Worm (Caenorhabditis elegans) whole organism, L1 larva: ENCODE measurements around the gene EGAP1.5.

ENCODE experiments used
- C16A3.4 ChIP-seq: fragments of 150-350 bp; optimal IDR thresholded peaks from 2 replicates; lab custom pipeline; 2014; ENCODE audit warnings: missing biosample characterization, missing genetic modification characterization
- alr-1 ChIP-seq: fragments of 200-800 bp; sonication (Bioruptor generic); optimal IDR thresholded peaks from 2 replicates; lab custom pipeline; 2018; ENCODE audit warnings: borderline replicate concordance, mild to moderate bottlenecking, missing genetic modification characterization, missing compliant biosample characterization
- aly-2 ChIP-seq: fragments of 150-350 bp; optimal IDR thresholded peaks from 2 replicates; lab custom pipeline; 2014; ENCODE audit warnings: missing biosample characterization, missing genetic modification characterization
- ama-1 ChIP-seq: fragments of 150-350 bp; optimal IDR thresholded peaks from 2 replicates; lab custom pipeline; 2014
- ceh-82 ChIP-seq, 3 experiments: fragments of 150-350 bp in 1 of 3; sonication (generic microtip) in 2 of 3; optimal IDR thresholded peaks; 2 replicates each; lab custom pipeline; 2014 to 2017; ENCODE audit warnings: missing biosample characterization in 3 of 3, missing genetic modification characterization in 3 of 3
- ceh-88 ChIP-seq: fragments of 200-800 bp; sonication (Bioruptor generic); IDR thresholded peaks from 2 replicates; pipeline ENCODE4 v1.3.6; 2022; ENCODE audit warnings: missing genetic modification characterization, missing compliant biosample characterization
- dpl-1 ChIP-seq, 3 experiments: fragments of 150-350 bp in 2 of 3; sonication (generic microtip) in 1 of 3; optimal IDR thresholded peaks; 2 replicates each; lab custom pipeline; 2014 to 2017; ENCODE audit warnings: missing biosample characterization in 3 of 3, missing genetic modification characterization in 3 of 3, missing genetic modification reagents in 3 of 3
- dsc-1 ChIP-seq: sonication (generic microtip); optimal IDR thresholded peaks from 2 replicates; lab custom pipeline; 2016; ENCODE audit warnings: mild to moderate bottlenecking, missing genetic modification characterization, missing compliant biosample characterization
- efl-1 ChIP-seq, 4 experiments: fragments of 150-350 bp; optimal IDR thresholded peaks in 3 of 4; peaks in 1 of 4; 1 replicate in 1 of 4; 2 replicates in 3 of 4; lab custom pipeline; 2014; ENCODE audit warnings: missing biosample characterization in 2 of 4, missing genetic modification characterization in 2 of 4, missing genetic modification reagents in 2 of 4
- egl-27 ChIP-seq, 2 experiments: fragments of 150-350 bp in 1 of 2; sonication (generic microtip); optimal IDR thresholded peaks; 3 replicates each; lab custom pipeline; 2017 to 2018; ENCODE audit warnings: missing biosample characterization in 2 of 2, missing genetic modification characterization in 2 of 2, missing genetic modification reagents in 2 of 2
- elt-2 ChIP-seq: sonication (generic microtip); optimal IDR thresholded peaks from 2 replicates; lab custom pipeline; 2016; ENCODE audit warnings: missing genetic modification characterization, mild to moderate bottlenecking, inconsistent platforms, missing compliant biosample characterization, missing genetic modification reagents
- ets-5 ChIP-seq: fragments of 200-800 bp; sonication (Bioruptor generic); IDR thresholded peaks from 2 replicates; pipeline ENCODE4 v1.3.6; 2022; ENCODE audit warnings: missing genetic modification characterization, missing compliant biosample characterization
- fkh-10 ChIP-seq: sonication (generic microtip); optimal IDR thresholded peaks from 2 replicates; lab custom pipeline; 2017; ENCODE audit warnings: missing biosample characterization, missing genetic modification reagents, missing genetic modification characterization
- hpl-2 ChIP-seq: fragments of 150-350 bp; optimal IDR thresholded peaks from 2 replicates; lab custom pipeline; 2014; ENCODE audit warnings: missing biosample characterization, missing genetic modification reagents, missing genetic modification characterization
- irx-1 ChIP-seq: sonication (generic microtip); optimal IDR thresholded peaks from 2 replicates; lab custom pipeline; 2016; ENCODE audit warnings: missing genetic modification characterization, missing compliant biosample characterization
- lin-13 ChIP-seq: fragments of 150-350 bp; optimal IDR thresholded peaks from 2 replicates; lab custom pipeline; 2014; ENCODE audit warnings: missing biosample characterization, missing genetic modification reagents, missing genetic modification characterization
- lin-14 ChIP-seq: fragments of 200-800 bp; sonication (Bioruptor generic); optimal IDR thresholded peaks from 2 replicates; lab custom pipeline; 2018; ENCODE audit warnings: mild to moderate bottlenecking, missing genetic modification characterization, moderate library complexity, missing compliant biosample characterization
- lir-3 ChIP-seq: sonication (generic microtip); optimal IDR thresholded peaks from 2 replicates; lab custom pipeline; 2016; ENCODE audit warnings: mild to moderate bottlenecking, missing genetic modification characterization, moderate library complexity, missing compliant biosample characterization; ENCODE audit not compliant: poor library complexity
- lsy-2 ChIP-seq, 2 experiments: fragments of 150-350 bp; optimal IDR thresholded peaks; 2 replicates each; lab custom pipeline; 2014; ENCODE audit warnings: missing biosample characterization in 2 of 2, missing genetic modification characterization in 2 of 2
- mab-9 ChIP-seq: fragments of 200-800 bp; sonication (Bioruptor generic); IDR thresholded peaks from 2 replicates; pipeline ENCODE4 v1.3.6; 2022; ENCODE audit warnings: missing genetic modification reagents, missing genetic modification characterization, missing compliant biosample characterization
- mdl-1 ChIP-seq, 2 experiments: fragments of 150-350 bp; optimal IDR thresholded peaks; 2 replicates each; lab custom pipeline; 2014 to 2017; ENCODE audit warnings: missing biosample characterization in 2 of 2, missing genetic modification characterization in 2 of 2, inconsistent platforms in 1 of 2
- mep-1 ChIP-seq: fragments of 150-350 bp; optimal IDR thresholded peaks from 2 replicates; lab custom pipeline; 2014; ENCODE audit warnings: missing biosample characterization, missing genetic modification characterization
- nhr-19 ChIP-seq: fragments of 200-800 bp; sonication (Bioruptor generic); conservative IDR thresholded peaks from 2 replicates; pipeline ENCODE4 v1.3.6; 2022; ENCODE audit warnings: missing genetic modification characterization, missing compliant biosample characterization
- nhr-20 ChIP-seq: sonication (generic microtip); optimal IDR thresholded peaks from 2 replicates; lab custom pipeline; 2016; ENCODE audit warnings: mild to moderate bottlenecking, missing genetic modification characterization, missing compliant biosample characterization
- nhr-237 ChIP-seq: fragments of 150-350 bp; optimal IDR thresholded peaks from 2 replicates; lab custom pipeline; 2014; ENCODE audit warnings: missing biosample characterization, missing genetic modification characterization
- nhr-28 ChIP-seq: fragments of 150-350 bp; optimal IDR thresholded peaks from 2 replicates; lab custom pipeline; 2014; ENCODE audit warnings: missing biosample characterization, missing genetic modification characterization
- nhr-47 ChIP-seq: sonication (generic microtip); optimal IDR thresholded peaks from 2 replicates; lab custom pipeline; 2016; ENCODE audit warnings: mild to moderate bottlenecking, missing genetic modification characterization, moderate library complexity, missing compliant biosample characterization
- nhr-71 ChIP-seq: sonication (generic microtip); optimal IDR thresholded peaks from 2 replicates; lab custom pipeline; 2016; ENCODE audit warnings: mild to moderate bottlenecking, missing genetic modification characterization, moderate library complexity, missing compliant biosample characterization
- nhr-76 ChIP-seq: sonication (generic microtip); optimal IDR thresholded peaks from 2 replicates; lab custom pipeline; 2017; ENCODE audit warnings: missing biosample characterization, missing genetic modification characterization
- nhr-77 ChIP-seq: fragments of 150-350 bp; optimal IDR thresholded peaks from 2 replicates; lab custom pipeline; 2014; ENCODE audit warnings: missing biosample characterization, missing genetic modification characterization
- nhr-84 ChIP-seq: sonication (generic microtip); optimal IDR thresholded peaks from 2 replicates; lab custom pipeline; 2017; ENCODE audit warnings: missing biosample characterization, missing genetic modification characterization
- pag-3 ChIP-seq: sonication (generic microtip); optimal IDR thresholded peaks from 2 replicates; lab custom pipeline; 2017; ENCODE audit warnings: missing genetic modification characterization, mild to moderate bottlenecking, missing compliant biosample characterization, antibody characterized with exemption, borderline replicate concordance; ENCODE audit not compliant: insufficient read depth
- rnt-1 ChIP-seq: sonication (generic microtip); optimal IDR thresholded peaks from 2 replicates; lab custom pipeline; 2016; ENCODE audit warnings: mild to moderate bottlenecking, missing genetic modification characterization, moderate library complexity, missing compliant biosample characterization
- snu-23 ChIP-seq: sonication (generic microtip); optimal IDR thresholded peaks from 2 replicates; lab custom pipeline; 2016; ENCODE audit warnings: missing genetic modification characterization, missing compliant biosample characterization
- sup-37 ChIP-seq: fragments of 200-800 bp; sonication (Bioruptor generic); optimal IDR thresholded peaks from 2 replicates; lab custom pipeline; 2018; ENCODE audit warnings: mild to moderate bottlenecking, missing genetic modification characterization, missing compliant biosample characterization
- swsn-7 ChIP-seq: sonication (generic microtip); optimal IDR thresholded peaks from 2 replicates; lab custom pipeline; 2016; ENCODE audit warnings: missing genetic modification characterization, missing compliant biosample characterization
- tbx-2 ChIP-seq: sonication (generic microtip); optimal IDR thresholded peaks from 2 replicates; lab custom pipeline; 2016; ENCODE audit warnings: missing genetic modification characterization, missing compliant biosample characterization
- tlp-1 ChIP-seq: fragments of 150-350 bp; optimal IDR thresholded peaks from 2 replicates; lab custom pipeline; 2014; ENCODE audit warnings: missing biosample characterization, missing genetic modification characterization
- unc-130 ChIP-seq: fragments of 150-350 bp; optimal IDR thresholded peaks from 2 replicates; lab custom pipeline; 2017; ENCODE audit warnings: missing biosample characterization, missing genetic modification characterization, inconsistent platforms
- unc-62 ChIP-seq: fragments of 150-350 bp; optimal IDR thresholded peaks from 2 replicates; lab custom pipeline; 2014; ENCODE audit warnings: missing biosample characterization, missing genetic modification reagents, missing genetic modification characterization
- unc-98 ChIP-seq: fragments of 200-800 bp; sonication (Bioruptor generic); IDR thresholded peaks from 2 replicates; pipeline ENCODE4 v1.3.6; 2022; ENCODE audit warnings: missing genetic modification characterization, missing compliant biosample characterization
- zag-1 ChIP-seq: fragments of 150-350 bp; optimal IDR thresholded peaks from 2 replicates; lab custom pipeline; 2014; ENCODE audit warnings: missing biosample characterization, missing genetic modification characterization
- zip-4 ChIP-seq: fragments of 200-800 bp; sonication (Bioruptor generic); optimal IDR thresholded peaks from 2 replicates; lab custom pipeline; 2018; ENCODE audit warnings: mild to moderate bottlenecking, missing genetic modification characterization, moderate library complexity, missing compliant biosample characterization
- ztf-11 ChIP-seq, 2 experiments: sonication (generic microtip); optimal IDR thresholded peaks; 2 replicates each; lab custom pipeline; 2016 to 2017; ENCODE audit warnings: missing genetic modification characterization in 2 of 2, missing biosample characterization in 1 of 2, missing compliant biosample characterization in 1 of 2

The EGAP1.5 gene

DNA sequence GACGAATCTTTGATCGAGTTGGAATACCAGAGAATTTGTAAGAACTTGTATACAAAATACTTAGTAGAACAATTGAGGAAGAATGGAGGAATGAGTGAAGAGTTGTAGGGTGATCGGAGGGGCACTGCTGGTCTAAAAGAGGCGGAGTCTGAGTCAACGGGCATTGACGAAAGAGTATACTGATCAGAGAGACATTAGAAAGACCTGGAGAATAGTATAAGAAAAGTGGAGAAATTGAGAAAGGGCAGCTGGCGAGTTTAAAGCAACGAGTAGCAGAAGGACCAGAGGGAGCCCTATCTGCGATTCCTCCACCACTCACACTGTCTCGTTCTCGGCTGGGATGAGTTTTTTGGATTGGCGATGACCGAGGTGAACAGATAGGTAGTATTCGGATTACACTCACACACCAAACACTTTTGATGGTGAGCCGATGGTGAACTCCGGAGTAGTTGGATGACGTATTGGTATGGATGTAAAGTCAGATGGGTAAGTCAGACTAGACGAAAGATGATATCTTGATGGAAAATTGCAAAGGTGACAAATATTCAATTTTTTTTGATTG is at the start of gene EGAP1.5:
Gene EGAP1.5, plus strand, starts transcription at position 289 of the 562 bp plus-strand sequence.
- no peak for TF ChIP-seq mep-1 (tag; lab: Kevin White, UChicago)
- TF ChIP-seq unc-62 (GFP tag; lab: Kevin White, UChicago) = no peak
- no peak for TF ChIP-seq elt-2 (tag; lab: Kevin White, UChicago)
- TF ChIP-seq ama-1 = no peak
- TF ChIP-seq irx-1 (tag; lab: Kevin White, UChicago) = no peak
- TF ChIP-seq nhr-77 (tag; lab: Kevin White, UChicago) = no peak
- TF ChIP-seq lin-13 (GFP tag; lab: Kevin White, UChicago) = no peak
- no peak for TF ChIP-seq nhr-76 (tag; lab: Kevin White, UChicago)
- no peak for TF ChIP-seq unc-98
- TF ChIP-seq nhr-84 (tag; lab: Kevin White, UChicago) = no peak
- no peak for TF ChIP-seq egl-27 (tag; optimal IDR thresholded peaks at IDR 0.05; lab: Kevin White, UChicago)
- TF ChIP-seq lin-14 (GFP tag; lab: Kevin White, UChicago) = peak; percentile 28
- peak; percentile 24 for TF ChIP-seq nhr-20 (tag; lab: Kevin White, UChicago)
- peak; percentile 17 for TF ChIP-seq snu-23 (GFP tag; lab: Kevin White, UChicago)
- peak; percentile 51 for TF ChIP-seq nhr-71 (tag; lab: Kevin White, UChicago)
- TF ChIP-seq pag-3 (tag; lab: Kevin White, UChicago) = no peak
- TF ChIP-seq tbx-2 (tag; lab: Kevin White, UChicago) = no peak
- no peak for TF ChIP-seq zip-4
- no peak for TF ChIP-seq ceh-88
- TF ChIP-seq zag-1 (tag; lab: Kevin White, UChicago) = no peak
- TF ChIP-seq nhr-237 (tag; lab: Kevin White, UChicago) = no peak
- TF ChIP-seq ets-5 = no peak
- peak in 1 of 2 experiments; percentile 3 for TF ChIP-seq efl-1 (optimal IDR thresholded peaks at IDR 0.05; lab: Kevin White, UChicago)
- no peak for TF ChIP-seq efl-1 (GFP tag; optimal IDR thresholded peaks at IDR 0.05 in 1 of 2; lab: Kevin White, UChicago)
- TF ChIP-seq nhr-28 (tag; lab: Kevin White, UChicago) = no peak
- peak; percentile 55 for TF ChIP-seq rnt-1 (tag; lab: Kevin White, UChicago)
- TF ChIP-seq C16A3.4 (tag; lab: Kevin White, UChicago) = no peak
- TF ChIP-seq aly-2 (tag; lab: Kevin White, UChicago) = no peak
- no peak for TF ChIP-seq lir-3 (tag; lab: Kevin White, UChicago)
- peak in 1 of 2 experiments; percentile 5 for TF ChIP-seq lsy-2 (tag; optimal IDR thresholded peaks at IDR 0.05; lab: Kevin White, UChicago)
- TF ChIP-seq alr-1 (tag; lab: Kevin White, UChicago) = no peak
- no peak for TF ChIP-seq mab-9 (GFP tag; lab: Robert Waterston, UW)
- no peak for TF ChIP-seq ceh-82 (tag; optimal IDR thresholded peaks at IDR 0.05; lab: Kevin White, UChicago)
- TF ChIP-seq nhr-19 (GFP tag; lab: Robert Waterston, UW) = peak; percentile 17; the same call in 1 of the 2 replicates
- TF ChIP-seq dsc-1 = peak; percentile 37
- TF ChIP-seq fkh-10 (GFP tag; lab: Kevin White, UChicago) = no peak

DNA sequence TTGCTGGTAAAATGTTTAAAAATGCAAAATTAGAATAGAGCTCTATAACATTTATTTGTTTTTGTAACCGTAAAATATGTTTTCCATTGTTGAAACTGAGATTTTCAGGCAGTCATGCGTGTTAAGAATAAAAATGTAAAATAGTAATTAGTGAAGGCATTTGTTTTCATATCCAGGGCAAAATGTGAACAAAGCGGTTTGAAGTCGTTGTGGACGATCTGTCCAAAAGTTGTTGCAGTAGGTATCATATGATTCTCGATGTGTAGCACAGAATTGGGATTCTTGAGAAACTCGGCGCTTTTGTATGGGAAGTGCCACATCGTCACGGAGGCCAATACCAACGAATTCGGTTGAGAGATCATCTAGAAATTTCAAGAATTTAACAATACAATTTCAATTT is 49.2 kb upstream of the EGAP1.5 start:
- TF ChIP-seq ama-1 (peak; percentile 41), C16A3.4 (tag; lab: Kevin White, UChicago) (no peak), zag-1 (tag; lab: Kevin White, UChicago) (no peak), pag-3 (tag; lab: Kevin White, UChicago) (no peak)

DNA sequence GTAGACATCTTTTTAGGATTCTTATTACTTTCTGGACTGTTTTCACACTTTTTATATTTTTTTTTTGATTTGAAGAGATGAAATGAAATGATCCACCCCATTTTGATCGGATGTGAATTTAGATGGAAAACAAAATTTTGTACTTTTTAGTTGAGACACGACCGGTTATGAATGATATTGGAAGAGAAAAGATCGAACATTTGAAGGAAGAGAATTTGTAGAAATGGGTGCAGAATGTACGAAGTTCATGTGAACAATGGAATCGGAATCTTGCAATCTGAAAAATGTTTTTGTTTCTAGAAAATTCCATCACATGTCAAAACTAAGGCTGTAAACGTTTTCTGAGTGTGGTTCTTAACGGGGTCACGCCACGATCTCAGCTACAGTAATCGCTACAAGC is 48.7 kb upstream of the EGAP1.5 start, which contains the start of gene F01F1.14:
Gene F01F1.14, minus strand, starts transcription at position 101 of the 400 bp plus-strand sequence.
- TF ChIP-seq nhr-71 (tag; lab: Kevin White, UChicago) (no peak), swsn-7 (tag; lab: Kevin White, UChicago) (no peak), pag-3 (tag; lab: Kevin White, UChicago) (no peak), nhr-28 (tag; lab: Kevin White, UChicago) (no peak), nhr-47 (tag; lab: Kevin White, UChicago) (no peak), dsc-1 (no peak), ztf-11 (tag; optimal IDR thresholded peaks at IDR 0.05; lab: Kevin White, UChicago) (no peak), mdl-1 (tag; optimal IDR thresholded peaks at IDR 0.05; lab: Kevin White, UChicago) (no peak), sup-37 (GFP tag; lab: Kevin White, UChicago) (no peak), unc-130 (no peak), tlp-1 (tag; lab: Kevin White, UChicago) (no peak), dpl-1 (GFP tag; optimal IDR thresholded peaks at IDR 0.05; lab: Kevin White, UChicago) (no peak), alr-1 (tag; lab: Kevin White, UChicago) (no peak), C16A3.4 (tag; lab: Kevin White, UChicago) (no peak), hpl-2 (no peak)
- TF ChIP-seq, all 84 proteins: peak for 0
